Fruit fly (Drosophila melanogaster): ENCODE measurements around the gene Tsf1.

The Tsf1 gene

DNA sequence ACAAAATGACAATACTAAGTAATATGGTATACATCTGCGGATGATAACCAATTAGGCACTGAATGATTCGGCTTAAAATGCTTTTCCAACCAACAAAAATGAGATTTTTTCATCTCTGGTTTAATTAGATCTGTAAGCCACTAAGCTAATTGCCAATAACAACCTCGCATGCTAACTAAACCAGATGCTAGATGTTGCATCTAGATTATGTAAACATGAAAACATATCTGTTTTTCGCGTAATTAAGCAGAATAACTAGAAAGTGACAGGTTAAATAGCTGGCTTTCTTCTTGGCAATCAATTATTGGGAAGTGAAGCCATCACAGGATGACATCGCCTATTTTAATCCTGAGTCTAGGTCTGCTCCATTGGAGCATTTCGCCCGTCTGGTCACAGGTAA is 52.5 kb downstream of the Tsf1 start, which contains the start of gene CG43841:
Gene CG43841 (plus strand): TSS at position 301 of the 400 bp plus-strand sequence.
- no peak for TF ChIP-seq ttk (optimal IDR thresholded peaks at IDR 0.05)
- no peak for TF ChIP-seq Sin3A (optimal IDR thresholded peaks at IDR 0.05)
- TF ChIP-seq Myc (optimal IDR thresholded peaks at IDR 0.05), result no peak
- TF ChIP-seq psq (optimal IDR thresholded peaks at IDR 0.05), result no peak
- TF ChIP-seq h (optimal IDR thresholded peaks at IDR 0.05), result no peak
- TF ChIP-seq insv (optimal IDR thresholded peaks at IDR 0.05), result no peak

Measured in Kc167 (cell line).